Worm (Caenorhabditis elegans) whole organism, L4/young adult: ENCODE data around the gene gen-1.

Experiments
- W03F9.2 ChIP-seq: fragments of 150-350 bp; optimal IDR thresholded peaks from 2 replicates; lab custom pipeline; 2014; ENCODE audit warnings: missing biosample characterization, missing genetic modification characterization
- him-1 ChIP-seq: sonication (generic microtip); optimal IDR thresholded peaks from 2 replicates; lab custom pipeline; 2016; ENCODE audit warnings: missing genotype, missing genetic modification reagents, missing genetic modification characterization, missing compliant biosample characterization

ce11 chrIII:6270277-6270676 lies 22.3 kb upstream of the gen-1 start, which contains the start of gene srg-3:
- TF ChIP-seq W03F9.2 (tag; lab: Kevin White, UChicago) (no peak), him-1 (tag; lab: Kevin White, UChicago) (no peak)
